Fruit fly (Drosophila melanogaster) whole organism, prepupa: Measurements from ENCODE around the gene glob1.

ENCODE experiments used
- CG10669 ChIP-seq: fragments of 200-800 bp; sonication (Bioruptor generic); optimal IDR thresholded peaks from 3 replicates; lab custom pipeline; 2018; ENCODE audit warnings: missing biosample characterization, mild to moderate bottlenecking, missing genetic modification characterization, moderate library complexity
- CG11762 ChIP-seq: fragments of 200-800 bp; sonication (Bioruptor generic); optimal IDR thresholded peaks from 3 replicates; lab custom pipeline; 2016; ENCODE audit warnings: missing biosample characterization, missing genetic modification characterization; ENCODE audit not compliant: insufficient read depth
- CG11902 ChIP-seq: fragments of 200-800 bp; sonication (Bioruptor generic); optimal IDR thresholded peaks from 3 replicates; lab custom pipeline; 2016; ENCODE audit warnings: missing biosample characterization, missing genetic modification characterization
- CG1621 ChIP-seq: fragments of 200-800 bp; sonication (Bioruptor generic); optimal IDR thresholded peaks from 3 replicates; lab custom pipeline; 2018; ENCODE audit warnings: missing biosample characterization, mild to moderate bottlenecking, missing genetic modification characterization
- CG16779 ChIP-seq: fragments of 200-800 bp; sonication (Bioruptor generic); optimal IDR thresholded peaks from 3 replicates; lab custom pipeline; 2017; ENCODE audit warnings: missing biosample characterization, mild to moderate bottlenecking, missing genetic modification characterization
- CG3032 ChIP-seq: fragments of 200-800 bp; optimal IDR thresholded peaks from 2 replicates; lab custom pipeline; 2019; ENCODE audit warnings: missing biosample characterization, mild to moderate bottlenecking, missing genetic modification characterization, moderate library complexity
- CG3919 ChIP-seq: fragments of 200-800 bp; sonication (Bioruptor generic); optimal IDR thresholded peaks from 3 replicates; lab custom pipeline; 2016; ENCODE audit warnings: missing biosample characterization, missing genetic modification characterization
- CG4318 ChIP-seq: fragments of 200-800 bp; sonication (Bioruptor generic); optimal IDR thresholded peaks from 3 replicates; lab custom pipeline; 2017; ENCODE audit warnings: missing biosample characterization, mild to moderate bottlenecking, missing genetic modification characterization
- CG6163 ChIP-seq: fragments of 200-800 bp; sonication (Bioruptor generic); IDR thresholded peaks from 3 replicates; pipeline ENCODE4 v1.3.6; 2022; ENCODE audit warnings: missing biosample characterization, missing genetic modification characterization
- CG6276 ChIP-seq: fragments of 200-800 bp; sonication (Bioruptor generic); optimal IDR thresholded peaks from 2 replicates; lab custom pipeline; 2017; ENCODE audit warnings: missing biosample characterization, mild to moderate bottlenecking, missing genetic modification characterization
- CG6792 ChIP-seq: fragments of 200-800 bp; sonication (Bioruptor generic); optimal IDR thresholded peaks from 3 replicates; lab custom pipeline; 2016; ENCODE audit warnings: missing biosample characterization, missing genetic modification characterization
- CG6808 ChIP-seq: fragments of 200-800 bp; sonication (Bioruptor generic); optimal IDR thresholded peaks from 3 replicates; lab custom pipeline; 2017; ENCODE audit warnings: missing biosample characterization, missing genetic modification characterization, mild to moderate bottlenecking, moderate library complexity, missing genetic modification reagents
- CG7368 ChIP-seq: fragments of 200-800 bp; sonication (Bioruptor generic); optimal IDR thresholded peaks from 3 replicates; lab custom pipeline; 2016; ENCODE audit warnings: missing biosample characterization, missing genetic modification characterization
- CG8119 ChIP-seq: fragments of 200-800 bp; sonication (Bioruptor generic); IDR thresholded peaks from 3 replicates; pipeline ENCODE4 v1.3.6; 2022; ENCODE audit warnings: missing biosample characterization, missing genetic modification characterization
- CG8319 ChIP-seq: fragments of 200-800 bp; sonication (Bioruptor generic); optimal IDR thresholded peaks from 3 replicates; lab custom pipeline; 2016; ENCODE audit warnings: missing biosample characterization, missing genetic modification characterization
- CG8632 ChIP-seq: fragments of 200-800 bp; sonication (Bioruptor generic); optimal IDR thresholded peaks from 3 replicates; lab custom pipeline; 2016; ENCODE audit warnings: missing biosample characterization, missing genetic modification characterization
- CG9139 ChIP-seq: fragments of 200-800 bp; sonication (Bioruptor generic); optimal IDR thresholded peaks from 3 replicates; lab custom pipeline; 2017; ENCODE audit warnings: missing biosample characterization, mild to moderate bottlenecking, missing genetic modification characterization
- Eip75B ChIP-seq: fragments of 200-800 bp; sonication (Bioruptor generic); optimal IDR thresholded peaks from 3 replicates; lab custom pipeline; 2016; ENCODE audit warnings: missing biosample characterization, missing genetic modification characterization
- Eip78C ChIP-seq: fragments of 200-800 bp; sonication (Bioruptor generic); peaks from one replicate; lab custom pipeline; 2016; ENCODE audit warnings: missing biosample characterization, missing genetic modification characterization
- Eip93F ChIP-seq: fragments of 200-800 bp; sonication (Bioruptor generic); optimal IDR thresholded peaks from 2 replicates; lab custom pipeline; 2016; ENCODE audit warnings: missing biosample characterization, mild to moderate bottlenecking, missing genetic modification characterization
- Ets21C ChIP-seq: fragments of 200-800 bp; sonication (Bioruptor generic); optimal IDR thresholded peaks from 3 replicates; lab custom pipeline; 2016; ENCODE audit warnings: missing biosample characterization, missing genetic modification characterization
- Ets96B ChIP-seq: fragments of 200-800 bp; optimal IDR thresholded peaks from 2 replicates; lab custom pipeline; 2019; ENCODE audit warnings: missing biosample characterization, mild to moderate bottlenecking, missing genetic modification characterization, moderate library complexity
- Gug ChIP-seq: fragments of 200-800 bp; sonication (Bioruptor generic); IDR thresholded peaks from 2 replicates; pipeline ENCODE4 v1.3.6; 2022; ENCODE audit warnings: missing biosample characterization, missing genetic modification characterization
- Hr38 ChIP-seq: sonication (Bioruptor generic); optimal IDR thresholded peaks from 2 replicates; lab custom pipeline; 2016; ENCODE audit warnings: missing biosample characterization, missing genetic modification characterization
- Hr39 ChIP-seq: fragments of 200-800 bp; sonication (Bioruptor generic); optimal IDR thresholded peaks from 2 replicates; lab custom pipeline; 2016; ENCODE audit warnings: missing biosample characterization, missing genetic modification characterization
- Hr4 ChIP-seq: fragments of 200-800 bp; sonication (Bioruptor generic); optimal IDR thresholded peaks from 3 replicates; lab custom pipeline; 2016; ENCODE audit warnings: missing biosample characterization, missing genetic modification characterization
- Sox102F ChIP-seq: fragments of 200-800 bp; sonication (Bioruptor generic); optimal IDR thresholded peaks from 2 replicates; lab custom pipeline; 2016; ENCODE audit warnings: missing biosample characterization, mild to moderate bottlenecking, missing genetic modification characterization
- Sox14 ChIP-seq: fragments of 200-800 bp; sonication (Bioruptor generic); optimal IDR thresholded peaks from 3 replicates; lab custom pipeline; 2016; ENCODE audit warnings: missing biosample characterization, missing genetic modification characterization
- Sox15 ChIP-seq: fragments of 200-800 bp; sonication (Bioruptor generic); optimal IDR thresholded peaks from 3 replicates; lab custom pipeline; 2016; ENCODE audit warnings: missing biosample characterization, missing genetic modification characterization
- acj6 ChIP-seq: fragments of 200-800 bp; sonication (Bioruptor generic); optimal IDR thresholded peaks from 3 replicates; lab custom pipeline; 2016; ENCODE audit warnings: missing biosample characterization, missing genetic modification characterization
- dac ChIP-seq: fragments of 200-800 bp; sonication (Bioruptor generic); optimal IDR thresholded peaks from 2 replicates; lab custom pipeline; 2017; ENCODE audit warnings: missing biosample characterization, mild to moderate bottlenecking, missing genetic modification characterization
- dsx ChIP-seq: fragments of 200-800 bp; optimal IDR thresholded peaks from 3 replicates; lab custom pipeline; 2019; ENCODE audit warnings: missing biosample characterization, mild to moderate bottlenecking, missing genetic modification characterization, moderate library complexity; ENCODE audit not compliant: poor library complexity, severe bottlenecking
- fd85E ChIP-seq: fragments of 200-800 bp; sonication (Bioruptor generic); optimal IDR thresholded peaks from 3 replicates; lab custom pipeline; 2016; ENCODE audit warnings: missing biosample characterization, missing genetic modification characterization
- net ChIP-seq: fragments of 200-800 bp; sonication (Bioruptor generic); optimal IDR thresholded peaks from 3 replicates; lab custom pipeline; 2016; ENCODE audit warnings: missing biosample characterization, missing genetic modification characterization
- pdm3 ChIP-seq: fragments of 200-800 bp; sonication (Bioruptor generic); optimal IDR thresholded peaks from 3 replicates; lab custom pipeline; 2016; ENCODE audit warnings: missing biosample characterization, missing genetic modification characterization
- salr ChIP-seq, 2 experiments: fragments of 200-800 bp; sonication (Bioruptor generic); optimal IDR thresholded peaks; 3 replicates each; lab custom pipeline; 2016 to 2018; ENCODE audit warnings: missing biosample characterization in 2 of 2, missing genetic modification characterization in 2 of 2, mild to moderate bottlenecking in 1 of 2
- spab ChIP-seq: fragments of 200-800 bp; sonication (Bioruptor generic); optimal IDR thresholded peaks from 2 replicates; lab custom pipeline; 2017; ENCODE audit warnings: missing biosample characterization, mild to moderate bottlenecking, missing genetic modification characterization, missing genetic modification reagents
- svp ChIP-seq: fragments of 200-800 bp; sonication (Bioruptor generic); peaks from one replicate; lab custom pipeline; 2016; ENCODE audit warnings: missing biosample characterization, missing genetic modification characterization
- topi ChIP-seq: fragments of 200-800 bp; sonication (Bioruptor generic); optimal IDR thresholded peaks from 3 replicates; lab custom pipeline; 2016; ENCODE audit warnings: missing biosample characterization, missing genetic modification characterization
- vri ChIP-seq: fragments of 200-800 bp; sonication (Bioruptor generic); optimal IDR thresholded peaks from 3 replicates; lab custom pipeline; 2016; ENCODE audit warnings: missing biosample characterization, mild to moderate bottlenecking, missing genetic modification characterization

Gene glob1

dm6 chr3R:15919367-15920228 lies 15.2 kb upstream of the glob1 start (continued):
- TF ChIP-seq CG8319 = peak; percentile 94
- peak; percentile 95 for TF ChIP-seq Sox15
- TF ChIP-seq dac (GFP tag; lab: Kevin White, UChicago) = peak; percentile 78
- TF ChIP-seq Ets21C (GFP tag; lab: Kevin White, UChicago) = peak; percentile 93
- peak; percentile 85 for TF ChIP-seq CG6808 (GFP tag; lab: Kevin White, UChicago)
- TF ChIP-seq CG1621 (tag; lab: Kevin White, UChicago) = peak; percentile 95
- TF ChIP-seq CG4318 (GFP tag; lab: Kevin White, UChicago) = peak; percentile 88
- TF ChIP-seq CG11902 (GFP tag; lab: Kevin White, UChicago) = peak; percentile 96
- peak; percentile 93 for TF ChIP-seq spab
- TF ChIP-seq Hr39 (GFP tag; lab: Kevin White, UChicago) = peak; percentile 98
- peak; percentile 94 for TF ChIP-seq dsx (GFP tag; lab: Kevin White, UChicago)
- peak; percentile 89 for TF ChIP-seq CG6276
- peak; percentile 90 for TF ChIP-seq Gug (GFP tag; lab: Robert Waterston, UW)
- TF ChIP-seq Ets96B (tag; lab: Kevin White, UChicago) = peak; percentile 96
- peak; percentile 99 for TF ChIP-seq svp (GFP tag; lab: Kevin White, UChicago)
- peak; percentile 98 for TF ChIP-seq CG3919
- peak; percentile 87 for TF ChIP-seq vri (GFP tag; lab: Kevin White, UChicago)
- TF ChIP-seq CG16779 = peak; percentile 91
- peak; percentile 92 for TF ChIP-seq Eip93F (GFP tag; lab: Kevin White, UChicago)
- TF ChIP-seq salr (GFP tag; optimal IDR thresholded peaks at IDR 0.05; lab: Kevin White, UChicago) = peak; percentile 94 to 95
- peak; percentile 95 for TF ChIP-seq CG11762
- TF ChIP-seq CG6792 = peak; percentile 97
- peak; percentile 93 for TF ChIP-seq Hr4 (GFP tag; lab: Kevin White, UChicago)
- TF ChIP-seq net = peak; percentile 96
- peak; percentile 90 for TF ChIP-seq fd85E
- peak; percentile 97 for TF ChIP-seq acj6 (GFP tag; lab: Kevin White, UChicago)
- TF ChIP-seq CG3032 (tag; lab: Kevin White, UChicago) = peak; percentile 93
- TF ChIP-seq CG8119 = peak; percentile 94
- peak; percentile 98 for TF ChIP-seq pdm3 (GFP tag; lab: Kevin White, UChicago)
- TF ChIP-seq Eip75B (GFP tag; lab: Kevin White, UChicago) = peak; percentile 98
- no peak for TF ChIP-seq Hr38 (GFP tag; lab: Kevin White, UChicago)
- TF ChIP-seq CG10669 (GFP tag; lab: Kevin White, UChicago) = peak; percentile 96
- peak; percentile 76 for TF ChIP-seq CG9139
- peak; percentile 95 for TF ChIP-seq Sox102F (GFP tag; lab: Kevin White, UChicago)
- TF ChIP-seq topi = peak; percentile 97

dm6 chr3R:15917907-15918306 lies 13.5 kb upstream of the glob1 start, which contains the start of gene CG45105:
CG45105 (minus strand) TSS chr3R:15918007.
- TF ChIP-seq Eip75B (GFP tag; lab: Kevin White, UChicago) = no peak
- TF ChIP-seq Eip78C (GFP tag; lab: Kevin White, UChicago) = no peak
- no peak for TF ChIP-seq CG8119
- TF ChIP-seq Sox102F (GFP tag; lab: Kevin White, UChicago) = no peak
- TF ChIP-seq dac (GFP tag; lab: Kevin White, UChicago) = no peak
- no peak for TF ChIP-seq CG8632
- TF ChIP-seq Sox14 = no peak
- TF ChIP-seq CG6163 (GFP tag; lab: Robert Waterston, UW) = no peak
- TF ChIP-seq pdm3 (GFP tag; lab: Kevin White, UChicago) = no peak
- no peak for TF ChIP-seq CG10669 (GFP tag; lab: Kevin White, UChicago)
- TF ChIP-seq CG6792 = no peak
- no peak for TF ChIP-seq CG7368
- TF ChIP-seq CG4318 (GFP tag; lab: Kevin White, UChicago) = no peak
- no peak for TF ChIP-seq Gug (GFP tag; lab: Robert Waterston, UW)
